Fruit fly (Drosophila melanogaster): ENCODE data around the gene mex1.

Gene mex1

DNA sequence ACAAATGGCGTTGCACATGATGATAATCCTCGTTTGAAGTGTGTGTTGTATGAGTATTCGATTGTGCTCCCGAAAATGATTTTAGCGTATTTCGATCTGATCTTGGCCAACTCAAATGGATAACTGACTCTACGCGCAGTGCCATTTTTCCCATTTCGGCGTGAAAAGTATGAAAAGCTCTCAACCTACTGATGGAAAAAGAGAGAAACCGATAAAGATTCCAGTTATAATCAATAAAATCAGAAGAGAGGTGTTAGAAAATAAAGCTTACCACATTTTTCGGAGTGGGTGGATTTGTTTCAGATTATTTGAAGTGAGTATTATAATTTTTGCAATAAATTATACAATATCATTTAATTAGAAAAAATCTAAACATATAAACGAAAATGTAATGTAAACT, at the start of gene mex1:
mex1 (minus strand) TSS at position 101 of the 400 bp plus-strand sequence.
- TF ChIP-seq cwo (GFP tag; optimal IDR thresholded peaks at IDR 0.05), result peak; percentile 30
- TF ChIP-seq Meics (GFP tag; optimal IDR thresholded peaks at IDR 0.05), result peak; percentile 46
- TF ChIP-seq tin (GFP tag; optimal IDR thresholded peaks at IDR 0.05), result no peak
- no peak for TF ChIP-seq gsb-n (tag; optimal IDR thresholded peaks at IDR 0.05)
- TF ChIP-seq CG18599 (GFP tag; optimal IDR thresholded peaks at IDR 0.05), result peak; percentile 9

DNA sequence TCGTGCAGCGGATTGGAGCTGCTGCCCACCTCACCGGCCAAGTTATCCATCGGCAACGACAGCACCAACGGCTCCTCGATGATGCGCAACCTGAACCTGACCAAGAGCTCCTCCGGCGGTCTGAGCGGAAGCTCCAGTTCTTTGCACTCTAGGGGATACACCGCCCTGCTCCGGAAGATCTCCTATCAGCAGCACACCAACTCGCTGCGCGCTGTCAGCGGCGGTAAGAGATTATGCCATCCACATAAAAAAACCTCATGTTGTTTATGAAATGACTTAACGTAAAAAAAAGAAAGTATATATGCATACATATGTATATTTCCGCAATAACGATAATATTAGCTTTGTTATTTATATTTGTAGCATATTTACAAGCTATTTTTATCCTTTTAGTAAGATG, 49.4 kb upstream of the mex1 start:
- TF ChIP-seq Dbx (GFP tag; IDR thresholded peaks at IDR 0.05) (0 out of 3 replicates have a peak, but pooled peaks have one; percentile 0), CG11456 (GFP tag; IDR thresholded peaks at IDR 0.05) (0 out of 3 replicates have a peak, but pooled peaks have one; percentile 18), Abd-B (GFP tag; optimal IDR thresholded peaks at IDR 0.05) (no peak)

DNA sequence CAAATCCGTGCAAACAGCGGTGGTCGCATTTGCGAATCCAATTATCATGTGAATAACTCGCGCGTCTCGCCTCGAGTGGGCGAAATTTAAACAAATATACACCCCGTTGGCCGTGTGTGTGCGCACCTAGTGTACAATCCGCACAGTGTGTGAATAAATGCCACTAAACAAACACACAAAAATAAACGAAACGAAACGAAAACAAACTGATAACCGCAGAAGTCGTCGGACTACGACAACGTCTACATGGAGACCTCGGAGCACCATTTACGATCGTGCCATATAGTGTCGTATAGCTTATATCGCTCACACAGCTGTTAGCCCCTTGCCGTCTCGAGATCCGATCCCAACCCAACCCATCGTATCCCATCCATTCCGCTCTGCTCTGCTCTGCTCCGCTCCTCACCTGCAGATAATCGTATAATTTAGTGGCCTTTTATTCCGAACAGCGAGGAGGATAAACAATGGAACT, 47.1 kb upstream of the mex1 start:
- TF ChIP-seq Bgb (GFP tag; IDR thresholded peaks at IDR 0.05; ENCODE audit: partially characterized antibody), result no peak
- TF ChIP-seq sd (tag; optimal IDR thresholded peaks at IDR 0.05), result peak; percentile 79
- TF ChIP-seq CG14441 (GFP tag; IDR thresholded peaks at IDR 0.05), result peak; percentile 60; the same call in 1 of the 2 replicates
- peak; percentile 20 for TF ChIP-seq fu2 (GFP tag; optimal IDR thresholded peaks at IDR 0.05)
- no peak for TF ChIP-seq Side (GFP tag; optimal IDR thresholded peaks at IDR 0.05)
- TF ChIP-seq ara (GFP tag; IDR thresholded peaks at IDR 0.05), result peak; percentile 31; the same call in 1 of the 2 replicates
- peak; percentile 75; the same call in 1 of the 2 replicates for TF ChIP-seq CG14014 (GFP tag; IDR thresholded peaks at IDR 0.05)
- 0 out of 2 replicates have a peak, but pooled peaks have one; percentile 36 for TF ChIP-seq sim (GFP tag; IDR thresholded peaks at IDR 0.05)
- TF ChIP-seq CG11695 (GFP tag; IDR thresholded peaks at IDR 0.05), result peak; percentile 78
- TF ChIP-seq Bdp1 (GFP tag; optimal IDR thresholded peaks at IDR 0.05), result peak; percentile 3
- TF ChIP-seq Dek (tag; optimal IDR thresholded peaks at IDR 0.05), result peak; percentile 41
- peak; percentile 36 for TF ChIP-seq CG30431 (GFP tag; optimal IDR thresholded peaks at IDR 0.05)
- TF ChIP-seq ham (GFP tag; IDR thresholded peaks at IDR 0.05), result peak; percentile 44; the same call in 1 of the 2 replicates
- TF ChIP-seq CG10462 (GFP tag; optimal IDR thresholded peaks at IDR 0.05), result no peak
- no peak for TF ChIP-seq CG16815 (GFP tag; optimal IDR thresholded peaks at IDR 0.05)
- TF ChIP-seq CG10321 (GFP tag; IDR thresholded peaks at IDR 0.05), result 0 out of 2 replicates have a peak, but pooled peaks have one; percentile 22
- peak; percentile 61 for TF ChIP-seq her (GFP tag; optimal IDR thresholded peaks at IDR 0.05)
- TF ChIP-seq abd-A (tag; optimal IDR thresholded peaks at IDR 0.05), result no peak
- TF ChIP-seq schlank (tag; optimal IDR thresholded peaks at IDR 0.05), result peak; percentile 82
- no peak for TF ChIP-seq Taf1 (GFP tag; IDR thresholded peaks at IDR 0.05)
- peak; percentile 89 for TF ChIP-seq lab (GFP tag; optimal IDR thresholded peaks at IDR 0.05)
- TF ChIP-seq nerfin-1 (tag; optimal IDR thresholded peaks at IDR 0.05), result peak; percentile 72
- peak; percentile 55 for TF ChIP-seq btn (GFP tag; optimal IDR thresholded peaks at IDR 0.05)
- TF ChIP-seq D (optimal IDR thresholded peaks at IDR 0.05), result no peak
- TF ChIP-seq D (GFP tag; optimal IDR thresholded peaks at IDR 0.05), result no peak
- peak; percentile 51 for TF ChIP-seq CG2120 (GFP tag; optimal IDR thresholded peaks at IDR 0.05)
- TF ChIP-seq CG11085 (GFP tag; IDR thresholded peaks at IDR 0.05), result no peak
- peak; percentile 57 for TF ChIP-seq scrt (GFP tag; optimal IDR thresholded peaks at IDR 0.05)
- TF ChIP-seq ATbp (GFP tag; optimal IDR thresholded peaks at IDR 0.05), result peak; percentile 88
- TF ChIP-seq wdn (GFP tag; IDR thresholded peaks at IDR 0.05), result peak; percentile 15
- no peak; the same call in 1 of the 2 replicates for TF ChIP-seq lmd (GFP tag; IDR thresholded peaks at IDR 0.05)
- TF ChIP-seq CG7556 (GFP tag; optimal IDR thresholded peaks at IDR 0.05), result peak; percentile 68
- peak; percentile 38 for TF ChIP-seq CG13624 (GFP tag; optimal IDR thresholded peaks at IDR 0.05)
- no peak for TF ChIP-seq ems (GFP tag; optimal IDR thresholded peaks at IDR 0.05)
- TF ChIP-seq Bteb2 (GFP tag; optimal IDR thresholded peaks at IDR 0.05), result peak; percentile 8
- peak; percentile 52; the same call in 1 of the 2 replicates for TF ChIP-seq CG11696 (GFP tag; IDR thresholded peaks at IDR 0.05)
- TF ChIP-seq bcd (GFP tag; optimal IDR thresholded peaks at IDR 0.05), result peak; percentile 48
- peak; percentile 29 for TF ChIP-seq TFAM (GFP tag; optimal IDR thresholded peaks at IDR 0.05)
- TF ChIP-seq Xbp1 (GFP tag; optimal IDR thresholded peaks at IDR 0.05), result peak; percentile 8

Measured in whole organism, embryonic.